Worm (Caenorhabditis elegans): ENCODE measurements around the gene T05C3.6.

DNA sequence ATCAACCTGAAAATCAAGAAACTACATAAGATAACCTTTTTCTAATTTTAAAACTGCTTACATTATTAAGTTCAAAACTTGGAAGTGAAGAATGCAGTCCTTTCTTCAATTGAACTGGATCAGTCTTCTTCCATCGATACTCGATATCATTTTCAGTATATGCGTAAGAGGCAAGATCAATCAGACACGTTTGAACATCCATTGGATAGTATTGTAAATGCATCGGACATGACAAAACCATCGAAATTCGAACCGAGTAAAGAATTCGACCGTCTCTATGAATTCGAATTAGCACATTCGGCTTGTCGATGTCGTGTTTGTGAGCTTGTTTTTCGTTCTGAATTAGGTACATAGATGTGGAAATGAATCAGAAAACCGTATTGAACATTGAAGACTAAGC, 39.5 kb upstream of the T05C3.6 start:
- TF ChIP-seq tbx-11 (GFP tag; IDR thresholded peaks at IDR 0.05) (no peak), aly-1 (tag; optimal IDR thresholded peaks at IDR 0.05) (no peak), ama-1 (optimal IDR thresholded peaks at IDR 0.05) (no peak), tbx-37 (GFP tag; conservative IDR thresholded peaks at IDR 0.05) (no peak), B0310.2 (tag; optimal IDR thresholded peaks at IDR 0.05) (no peak), hmbx-1 (tag; optimal IDR thresholded peaks at IDR 0.05) (no peak), pes-1 (GFP tag; IDR thresholded peaks at IDR 0.05) (no peak), flt-1 (GFP tag; IDR thresholded peaks at IDR 0.05) (no peak), hnd-1 (tag; optimal IDR thresholded peaks at IDR 0.05) (no peak), sea-1 (GFP tag; conservative IDR thresholded peaks at IDR 0.05) (no peak), scrt-1 (GFP tag; IDR thresholded peaks at IDR 0.05) (no peak), ceh-13 (GFP tag; optimal IDR thresholded peaks at IDR 0.05) (no peak), ets-7 (tag; optimal IDR thresholded peaks at IDR 0.05) (no peak), F13C5.2 (tag; optimal IDR thresholded peaks at IDR 0.05) (no peak)
